Worm (Caenorhabditis elegans) whole organism, midembryonic: ENCODE measurements around the gene E02H1.1.
A peak's percentile ranks its signal among the peaks of the same experiment; 100 is the strongest.

Experiments used
- T22C8.4 ChIP-seq: fragments of 200-800 bp; sonication (Bioruptor generic); IDR thresholded peaks from 2 replicates; pipeline ENCODE4 v1.3.6; 2022; ENCODE audit warnings: missing genetic modification characterization, missing compliant biosample characterization
- cog-1 ChIP-seq: sonication (generic microtip); optimal IDR thresholded peaks from 2 replicates; lab custom pipeline; 2016; ENCODE audit warnings: missing genetic modification characterization, missing compliant biosample characterization
- flt-1 ChIP-seq: fragments of 200-800 bp; sonication (Bioruptor generic); IDR thresholded peaks from 2 replicates; pipeline ENCODE4 v1.3.6; 2022; ENCODE audit warnings: missing genetic modification characterization, missing compliant biosample characterization
- klf-2 ChIP-seq: fragments of 200-800 bp; sonication (Bioruptor generic); conservative IDR thresholded peaks from 2 replicates; pipeline ENCODE4 v1.3.6; 2022; ENCODE audit warnings: missing genetic modification reagents, missing genetic modification characterization, missing compliant biosample characterization
- med-1 ChIP-seq: sonication (generic microtip); optimal IDR thresholded peaks from 2 replicates; lab custom pipeline; 2017; ENCODE audit warnings: missing genetic modification characterization, mild to moderate bottlenecking, missing compliant biosample characterization, antibody characterized with exemption, missing genetic modification reagents; ENCODE audit not compliant: insufficient read depth
- ref-1 ChIP-seq: fragments of 200-800 bp; sonication (Bioruptor generic); conservative IDR thresholded peaks from 2 replicates; pipeline ENCODE4 v1.3.6; 2022; ENCODE audit warnings: missing genetic modification reagents, missing genetic modification characterization, missing compliant biosample characterization
- tab-1 ChIP-seq: fragments of 200-800 bp; sonication (Bioruptor generic); IDR thresholded peaks from 2 replicates; pipeline ENCODE4 v1.3.6; 2022; ENCODE audit warnings: missing genetic modification characterization, missing compliant biosample characterization
- ztf-23 ChIP-seq: fragments of 200-800 bp; sonication (Bioruptor generic); IDR thresholded peaks from 2 replicates; pipeline ENCODE4 v1.3.6; 2022; ENCODE audit warnings: missing genetic modification reagents, missing genetic modification characterization, missing compliant biosample characterization
- ztf-29 ChIP-seq: fragments of 200-800 bp; sonication (Bioruptor generic); IDR thresholded peaks from 2 replicates; pipeline ENCODE4 v1.3.6; 2022; ENCODE audit warnings: missing genetic modification reagents, missing genetic modification characterization, missing compliant biosample characterization

E02H1.1 gene

ce11 chrII:9604685-9605084, 13.7 kb upstream of the E02H1.1 start:
- TF ChIP-seq cog-1 (tag; lab: Kevin White, UChicago) (no peak), ztf-23 (GFP tag; lab: Robert Waterston, UW) (no peak), tab-1 (GFP tag; lab: Robert Waterston, UW) (no peak), ztf-29 (GFP tag; lab: Robert Waterston, UW) (no peak), klf-2 (GFP tag; lab: Robert Waterston, UW) (no peak), T22C8.4 (GFP tag; lab: Robert Waterston, UW) (no peak), ref-1 (GFP tag; lab: Robert Waterston, UW) (no peak), flt-1 (GFP tag; lab: Robert Waterston, UW) (no peak), med-1 (no peak)

ce11 chrII:9604063-9604462, 13.1 kb upstream of the E02H1.1 start:
- TF ChIP-seq ztf-29 (GFP tag; lab: Robert Waterston, UW): no peak
- no peak for TF ChIP-seq tab-1 (GFP tag; lab: Robert Waterston, UW)
- TF ChIP-seq ref-1 (GFP tag; lab: Robert Waterston, UW): no peak
- no peak for TF ChIP-seq klf-2 (GFP tag; lab: Robert Waterston, UW)
- TF ChIP-seq T22C8.4 (GFP tag; lab: Robert Waterston, UW): no peak
- TF ChIP-seq cog-1 (tag; lab: Kevin White, UChicago): no peak
- TF ChIP-seq flt-1 (GFP tag; lab: Robert Waterston, UW): no peak
- TF ChIP-seq med-1: no peak
- no peak for TF ChIP-seq ztf-23 (GFP tag; lab: Robert Waterston, UW)

- TF ChIP-seq ztf-23 (GFP tag; lab: Robert Waterston, UW) (no peak), flt-1 (GFP tag; lab: Robert Waterston, UW) (no peak), tab-1 (GFP tag; lab: Robert Waterston, UW) (no peak), T22C8.4 (GFP tag; lab: Robert Waterston, UW) (no peak), cog-1 (tag; lab: Kevin White, UChicago) (peak; percentile 69), ztf-29 (GFP tag; lab: Robert Waterston, UW) (no peak), med-1 (no peak), ref-1 (GFP tag; lab: Robert Waterston, UW) (no peak)
Observed at ce11 chrII:9603419-9603818, 12.5 kb upstream of the E02H1.1 start.

ce11 chrII:9602566-9602965, 11.6 kb upstream of the E02H1.1 start:
- no peak for TF ChIP-seq ref-1 (GFP tag; lab: Robert Waterston, UW)
- no peak for TF ChIP-seq klf-2 (GFP tag; lab: Robert Waterston, UW)
- TF ChIP-seq cog-1 (tag; lab: Kevin White, UChicago): no peak
- no peak for TF ChIP-seq T22C8.4 (GFP tag; lab: Robert Waterston, UW)
- no peak for TF ChIP-seq flt-1 (GFP tag; lab: Robert Waterston, UW)
- TF ChIP-seq med-1: no peak
- no peak for TF ChIP-seq tab-1 (GFP tag; lab: Robert Waterston, UW)
- no peak for TF ChIP-seq ztf-23 (GFP tag; lab: Robert Waterston, UW)
- TF ChIP-seq ztf-29 (GFP tag; lab: Robert Waterston, UW): no peak

ce11 chrII:9601679-9602078, 10.7 kb upstream of the E02H1.1 start:
- TF ChIP-seq ref-1 (GFP tag; lab: Robert Waterston, UW) (no peak), klf-2 (GFP tag; lab: Robert Waterston, UW) (no peak), tab-1 (GFP tag; lab: Robert Waterston, UW) (no peak), flt-1 (GFP tag; lab: Robert Waterston, UW) (no peak), ztf-29 (GFP tag; lab: Robert Waterston, UW) (no peak), ztf-23 (GFP tag; lab: Robert Waterston, UW) (no peak), cog-1 (tag; lab: Kevin White, UChicago) (no peak)

ce11 chrII:9601069-9601468, 10.1 kb upstream of the E02H1.1 start:
- TF ChIP-seq tab-1 (GFP tag; lab: Robert Waterston, UW) (no peak), flt-1 (GFP tag; lab: Robert Waterston, UW) (no peak), ref-1 (GFP tag; lab: Robert Waterston, UW) (no peak), ztf-29 (GFP tag; lab: Robert Waterston, UW) (no peak), klf-2 (GFP tag; lab: Robert Waterston, UW) (no peak)

- no peak for TF ChIP-seq ztf-29 (GFP tag; lab: Robert Waterston, UW)
Observed at ce11 chrII:9600022-9600722, 9.2 kb upstream of the E02H1.1 start.

- no peak for TF ChIP-seq med-1
- no peak for TF ChIP-seq ref-1 (GFP tag; lab: Robert Waterston, UW)
- no peak for TF ChIP-seq flt-1 (GFP tag; lab: Robert Waterston, UW)
- TF ChIP-seq cog-1 (tag; lab: Kevin White, UChicago): no peak
- no peak for TF ChIP-seq klf-2 (GFP tag; lab: Robert Waterston, UW)
- TF ChIP-seq T22C8.4 (GFP tag; lab: Robert Waterston, UW): no peak
- TF ChIP-seq ztf-29 (GFP tag; lab: Robert Waterston, UW): no peak
- TF ChIP-seq ztf-23 (GFP tag; lab: Robert Waterston, UW): no peak
- TF ChIP-seq tab-1 (GFP tag; lab: Robert Waterston, UW): no peak
Observed at ce11 chrII:9597516-9598047, 6.6 kb upstream of the E02H1.1 start, which contains the start of gene mrpl-53. TSS of gene mrpl-53 (plus strand) at chrII:9597622.

- TF ChIP-seq ref-1 (GFP tag; lab: Robert Waterston, UW) (no peak), tab-1 (GFP tag; lab: Robert Waterston, UW) (no peak), T22C8.4 (GFP tag; lab: Robert Waterston, UW) (no peak), klf-2 (GFP tag; lab: Robert Waterston, UW) (no peak), med-1 (no peak), ztf-23 (GFP tag; lab: Robert Waterston, UW) (no peak), cog-1 (tag; lab: Kevin White, UChicago) (no peak), ztf-29 (GFP tag; lab: Robert Waterston, UW) (no peak), flt-1 (GFP tag; lab: Robert Waterston, UW) (no peak)
Observed at ce11 chrII:9596401-9596800, 5.4 kb upstream of the E02H1.1 start, which contains the start of gene E02H1.6. TSS of gene E02H1.6 (plus strand) at chrII:9596701.
